Fruit fly (Drosophila melanogaster): ENCODE data around the gene CG31415.

DNA sequence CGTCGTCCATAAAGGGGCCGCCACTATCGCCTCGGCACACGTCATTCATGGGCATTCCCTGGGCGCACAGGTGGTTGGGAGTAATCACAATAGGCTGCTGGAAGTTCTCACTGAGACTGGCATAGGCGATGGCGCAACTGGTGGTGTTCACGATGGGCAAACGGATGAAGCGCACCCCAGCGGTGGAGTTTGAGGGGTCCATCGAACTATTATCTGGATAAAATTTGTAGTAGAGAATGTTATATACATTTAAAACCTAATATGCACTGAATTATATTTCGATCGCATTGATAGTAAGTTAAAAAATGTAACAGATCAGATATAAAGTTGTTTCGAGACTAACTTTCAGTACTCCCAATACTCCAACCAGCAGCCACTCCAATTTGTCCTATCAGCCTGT, at the start of gene CG31415:
- TF ChIP-seq cato (GFP tag; optimal IDR thresholded peaks at IDR 0.05; ENCODE audit: borderline replicate concordance) (no peak), Atf-2 (GFP tag; optimal IDR thresholded peaks at IDR 0.05) (no peak), CG4328 (GFP tag; optimal IDR thresholded peaks at IDR 0.05) (no peak), CG31441 (GFP tag; IDR thresholded peaks at IDR 0.05) (no peak), tll (GFP tag; optimal IDR thresholded peaks at IDR 0.05) (no peak), slou (GFP tag; optimal IDR thresholded peaks at IDR 0.05) (no peak)
